Worm (Caenorhabditis elegans) whole organism, L1 larva: ENCODE measurements around the gene par-5.

ENCODE experiments used
- Y116A8C.19 ChIP-seq: sonication (generic microtip); optimal IDR thresholded peaks from 2 replicates; lab custom pipeline; 2016; ENCODE audit warnings: missing compliant biosample characterization, missing genetic modification characterization, borderline replicate concordance
- ama-1 ChIP-seq: fragments of 150-350 bp; optimal IDR thresholded peaks from 2 replicates; lab custom pipeline; 2014
- blmp-1 ChIP-seq: fragments of 150-350 bp; optimal IDR thresholded peaks from 2 replicates; lab custom pipeline; 2014; ENCODE audit warnings: missing biosample characterization, missing genetic modification characterization
- ceh-63 ChIP-seq: fragments of 200-800 bp; sonication (Bioruptor generic); optimal IDR thresholded peaks from 2 replicates; lab custom pipeline; 2018; ENCODE audit warnings: mild to moderate bottlenecking, missing genetic modification characterization, missing compliant biosample characterization
- ceh-8 ChIP-seq: fragments of 200-800 bp; sonication (Bioruptor generic); optimal IDR thresholded peaks from 2 replicates; lab custom pipeline; 2018; ENCODE audit warnings: mild to moderate bottlenecking, missing genetic modification characterization, moderate library complexity, missing compliant biosample characterization
- dpl-1 ChIP-seq, 3 experiments: fragments of 150-350 bp in 2 of 3; sonication (generic microtip) in 1 of 3; optimal IDR thresholded peaks; 2 replicates each; lab custom pipeline; 2014 to 2017; ENCODE audit warnings: missing biosample characterization in 3 of 3, missing genetic modification characterization in 3 of 3, missing genetic modification reagents in 3 of 3
- dsc-1 ChIP-seq: sonication (generic microtip); optimal IDR thresholded peaks from 2 replicates; lab custom pipeline; 2016; ENCODE audit warnings: mild to moderate bottlenecking, missing genetic modification characterization, missing compliant biosample characterization
- efl-1 ChIP-seq, 4 experiments: fragments of 150-350 bp; optimal IDR thresholded peaks in 3 of 4; peaks in 1 of 4; 1 replicate in 1 of 4; 2 replicates in 3 of 4; lab custom pipeline; 2014; ENCODE audit warnings: missing biosample characterization in 2 of 4, missing genetic modification characterization in 2 of 4, missing genetic modification reagents in 2 of 4
- efl-3 ChIP-seq: fragments of 200-800 bp; sonication (Bioruptor generic); optimal IDR thresholded peaks from 2 replicates; lab custom pipeline; 2018; ENCODE audit warnings: mild to moderate bottlenecking, missing genetic modification characterization, missing compliant biosample characterization
- egl-13 ChIP-seq: sonication (generic microtip); optimal IDR thresholded peaks from 2 replicates; lab custom pipeline; 2016; ENCODE audit warnings: missing genotype, missing genetic modification reagents, missing genetic modification characterization, missing compliant biosample characterization
- egl-27 ChIP-seq, 2 experiments: fragments of 150-350 bp in 1 of 2; sonication (generic microtip); optimal IDR thresholded peaks; 3 replicates each; lab custom pipeline; 2017 to 2018; ENCODE audit warnings: missing biosample characterization in 2 of 2, missing genetic modification characterization in 2 of 2, missing genetic modification reagents in 2 of 2
- ets-5 ChIP-seq: fragments of 200-800 bp; sonication (Bioruptor generic); IDR thresholded peaks from 2 replicates; pipeline ENCODE4 v1.3.6; 2022; ENCODE audit warnings: missing genetic modification characterization, missing compliant biosample characterization
- fkh-10 ChIP-seq: sonication (generic microtip); optimal IDR thresholded peaks from 2 replicates; lab custom pipeline; 2017; ENCODE audit warnings: missing biosample characterization, missing genetic modification reagents, missing genetic modification characterization
- fkh-8 ChIP-seq: sonication (generic microtip); optimal IDR thresholded peaks from 2 replicates; lab custom pipeline; 2016; ENCODE audit warnings: mild to moderate bottlenecking, missing genetic modification characterization, missing compliant biosample characterization
- grh-1 ChIP-seq: fragments of 200-800 bp; sonication (Bioruptor generic); IDR thresholded peaks from 2 replicates; pipeline ENCODE4 v1.3.6; 2022; ENCODE audit warnings: missing genetic modification reagents, missing genetic modification characterization, missing compliant biosample characterization
- hlh-4 ChIP-seq: sonication (generic microtip); optimal IDR thresholded peaks from 2 replicates; lab custom pipeline; 2016; ENCODE audit warnings: mild to moderate bottlenecking, missing genetic modification characterization, missing compliant biosample characterization
- hpl-2 ChIP-seq: fragments of 150-350 bp; optimal IDR thresholded peaks from 2 replicates; lab custom pipeline; 2014; ENCODE audit warnings: missing biosample characterization, missing genetic modification reagents, missing genetic modification characterization
- isw-1 ChIP-seq: fragments of 200-800 bp; sonication (Bioruptor generic); IDR thresholded peaks from 2 replicates; pipeline ENCODE4 v1.3.6; 2022; ENCODE audit warnings: missing genetic modification characterization, missing compliant biosample characterization
- jun-1 ChIP-seq: fragments of 150-350 bp; optimal IDR thresholded peaks from 2 replicates; lab custom pipeline; 2014; ENCODE audit warnings: missing biosample characterization, missing genetic modification reagents, missing genetic modification characterization
- lin-14 ChIP-seq: fragments of 200-800 bp; sonication (Bioruptor generic); optimal IDR thresholded peaks from 2 replicates; lab custom pipeline; 2018; ENCODE audit warnings: mild to moderate bottlenecking, missing genetic modification characterization, moderate library complexity, missing compliant biosample characterization
- lsy-2 ChIP-seq, 2 experiments: fragments of 150-350 bp; optimal IDR thresholded peaks; 2 replicates each; lab custom pipeline; 2014; ENCODE audit warnings: missing biosample characterization in 2 of 2, missing genetic modification characterization in 2 of 2
- mab-9 ChIP-seq: fragments of 200-800 bp; sonication (Bioruptor generic); IDR thresholded peaks from 2 replicates; pipeline ENCODE4 v1.3.6; 2022; ENCODE audit warnings: missing genetic modification reagents, missing genetic modification characterization, missing compliant biosample characterization
- mef-2 ChIP-seq: fragments of 150-350 bp; optimal IDR thresholded peaks from 2 replicates; lab custom pipeline; 2014; ENCODE audit warnings: missing biosample characterization, missing genetic modification characterization
- nhr-12 ChIP-seq: sonication (generic microtip); optimal IDR thresholded peaks from 2 replicates; lab custom pipeline; 2017; ENCODE audit warnings: missing biosample characterization, missing genetic modification characterization
- nhr-28 ChIP-seq: fragments of 150-350 bp; optimal IDR thresholded peaks from 2 replicates; lab custom pipeline; 2014; ENCODE audit warnings: missing biosample characterization, missing genetic modification characterization
- nhr-47 ChIP-seq: sonication (generic microtip); optimal IDR thresholded peaks from 2 replicates; lab custom pipeline; 2016; ENCODE audit warnings: mild to moderate bottlenecking, missing genetic modification characterization, moderate library complexity, missing compliant biosample characterization
- nhr-76 ChIP-seq: sonication (generic microtip); optimal IDR thresholded peaks from 2 replicates; lab custom pipeline; 2017; ENCODE audit warnings: missing biosample characterization, missing genetic modification characterization
- nhr-77 ChIP-seq: fragments of 150-350 bp; optimal IDR thresholded peaks from 2 replicates; lab custom pipeline; 2014; ENCODE audit warnings: missing biosample characterization, missing genetic modification characterization
- tbx-2 ChIP-seq: sonication (generic microtip); optimal IDR thresholded peaks from 2 replicates; lab custom pipeline; 2016; ENCODE audit warnings: missing genetic modification characterization, missing compliant biosample characterization
- unc-30 ChIP-seq: sonication (generic microtip); optimal IDR thresholded peaks from 2 replicates; lab custom pipeline; 2017; ENCODE audit warnings: missing biosample characterization, missing genetic modification characterization
- unc-62 ChIP-seq: fragments of 150-350 bp; optimal IDR thresholded peaks from 2 replicates; lab custom pipeline; 2014; ENCODE audit warnings: missing biosample characterization, missing genetic modification reagents, missing genetic modification characterization
- unc-86 ChIP-seq: sonication (generic microtip); optimal IDR thresholded peaks from 2 replicates; lab custom pipeline; 2016; ENCODE audit warnings: missing genetic modification characterization, missing compliant biosample characterization
- vab-15 ChIP-seq: sonication (generic microtip); optimal IDR thresholded peaks from 2 replicates; lab custom pipeline; 2017; ENCODE audit warnings: missing genotype, mild to moderate bottlenecking, missing genetic modification characterization, missing compliant biosample characterization
- xbp-1 ChIP-seq: sonication (generic microtip); optimal IDR thresholded peaks from 2 replicates; lab custom pipeline; 2016; ENCODE audit warnings: missing genetic modification characterization, missing compliant biosample characterization
- ztf-11 ChIP-seq, 2 experiments: sonication (generic microtip); optimal IDR thresholded peaks; 2 replicates each; lab custom pipeline; 2016 to 2017; ENCODE audit warnings: missing genetic modification characterization in 2 of 2, missing biosample characterization in 1 of 2, missing compliant biosample characterization in 1 of 2
- ztf-4 ChIP-seq: fragments of 150-350 bp; optimal IDR thresholded peaks from 2 replicates; lab custom pipeline; 2014; ENCODE audit warnings: missing biosample characterization, missing genetic modification characterization

Gene par-5

ce11 chrIV:11871083-11871482 lies 49.4 kb upstream of the par-5 start (continued):
- peak; percentile 7 to 26 for TF ChIP-seq efl-1 (optimal IDR thresholded peaks at IDR 0.05; lab: Kevin White, UChicago)
- no peak for TF ChIP-seq efl-1 (GFP tag; optimal IDR thresholded peaks at IDR 0.05 in 1 of 2; lab: Kevin White, UChicago)
- TF ChIP-seq dpl-1 (GFP tag; optimal IDR thresholded peaks at IDR 0.05; lab: Kevin White, UChicago), result peak in 1 of 3 experiments; percentile 20
- peak; percentile 12 to 43 for TF ChIP-seq lsy-2 (tag; optimal IDR thresholded peaks at IDR 0.05; lab: Kevin White, UChicago)
- TF ChIP-seq nhr-47 (tag; lab: Kevin White, UChicago), result peak; percentile 55
- TF ChIP-seq Y116A8C.19 (tag; lab: Kevin White, UChicago), result no peak
- TF ChIP-seq vab-15 (tag; lab: Kevin White, UChicago), result no peak
- TF ChIP-seq dsc-1 (tag; lab: Kevin White, UChicago), result peak; percentile 44
- no peak for TF ChIP-seq egl-27 (tag; optimal IDR thresholded peaks at IDR 0.05; lab: Kevin White, UChicago)
- TF ChIP-seq grh-1 (GFP tag; lab: Robert Waterston, UW), result no peak
- no peak for TF ChIP-seq unc-30 (tag; lab: Kevin White, UChicago)
- peak; percentile 30 for TF ChIP-seq ceh-8 (GFP tag; lab: Kevin White, UChicago)
- no peak for TF ChIP-seq nhr-12 (tag; lab: Kevin White, UChicago)
- TF ChIP-seq unc-86 (tag; lab: Kevin White, UChicago), result peak; percentile 59
- TF ChIP-seq fkh-8, result peak; percentile 89
- peak; percentile 38 for TF ChIP-seq fkh-10
- no peak for TF ChIP-seq nhr-77
- peak; percentile 28 for TF ChIP-seq isw-1

- TF ChIP-seq hpl-2 (no peak), mef-2 (tag; lab: Kevin White, UChicago) (no peak), mab-9 (GFP tag; lab: Robert Waterston, UW) (no peak), jun-1 (no peak)
- TF ChIP-seq, all 84 proteins: peak for 0
Observed at ce11 chrIV:11868452-11868851, 46.7 kb upstream of the par-5 start.

ce11 chrIV:11867652-11868232 lies 46.0 kb upstream of the par-5 start:
- TF ChIP-seq fkh-8, result peak; percentile 29
- TF ChIP-seq mef-2 (tag; lab: Kevin White, UChicago), result no peak
- peak; percentile 65 for TF ChIP-seq lin-14 (GFP tag; lab: Kevin White, UChicago)
- TF ChIP-seq ztf-11 (tag; optimal IDR thresholded peaks at IDR 0.05; lab: Kevin White, UChicago), result peak in 1 of 2 experiments; percentile 45
- TF ChIP-seq dsc-1 (tag; lab: Kevin White, UChicago), result peak; percentile 73
- no peak for TF ChIP-seq nhr-28 (tag; lab: Kevin White, UChicago)
- TF ChIP-seq ceh-8 (GFP tag; lab: Kevin White, UChicago), result no peak
- TF ChIP-seq hlh-4 (tag; lab: Kevin White, UChicago), result no peak
- peak; percentile 58 for TF ChIP-seq unc-86 (tag; lab: Kevin White, UChicago)
- TF ChIP-seq ama-1 (lab: Kevin White, UChicago), result no peak
- peak; percentile 20 for TF ChIP-seq nhr-47 (tag; lab: Kevin White, UChicago)
- peak; percentile 6 for TF ChIP-seq egl-13

ce11 chrIV:11864226-11864625 lies 42.5 kb upstream of the par-5 start, which contains the start of gene trpa-1:
trpa-1 (plus strand) TSS chrIV:11864526.
- no peak for TF ChIP-seq efl-3 (GFP tag; lab: Kevin White, UChicago)
- TF ChIP-seq unc-62 (GFP tag; lab: Kevin White, UChicago), result no peak
- TF ChIP-seq ceh-63 (GFP tag; lab: Kevin White, UChicago), result no peak
- no peak for TF ChIP-seq lin-14 (GFP tag; lab: Kevin White, UChicago)
- TF ChIP-seq xbp-1 (tag; lab: Kevin White, UChicago), result no peak
- TF ChIP-seq blmp-1 (tag; lab: Kevin White, UChicago), result no peak
- TF ChIP-seq nhr-76 (tag; lab: Kevin White, UChicago), result no peak
- no peak for TF ChIP-seq tbx-2 (tag; lab: Kevin White, UChicago)
- TF ChIP-seq lsy-2 (tag; optimal IDR thresholded peaks at IDR 0.05; lab: Kevin White, UChicago), result no peak
- TF ChIP-seq ztf-4, result no peak
- no peak for TF ChIP-seq ets-5 (GFP tag; lab: Robert Waterston, UW)
- no peak for TF ChIP-seq fkh-10
